Worm (Caenorhabditis elegans) whole organism, L4/young adult: ENCODE measurements around the gene T16A9.3.

Experiments
- W03F9.2 ChIP-seq: fragments of 150-350 bp; optimal IDR thresholded peaks from 2 replicates; lab custom pipeline; 2014; ENCODE audit warnings: missing biosample characterization, missing genetic modification characterization
- dao-5 ChIP-seq: sonication (generic microtip); optimal IDR thresholded peaks from 2 replicates; lab custom pipeline; 2016; ENCODE audit warnings: missing genotype, missing genetic modification characterization, moderate library complexity, missing compliant biosample characterization
- him-1 ChIP-seq: sonication (generic microtip); optimal IDR thresholded peaks from 2 replicates; lab custom pipeline; 2016; ENCODE audit warnings: missing genotype, missing genetic modification reagents, missing genetic modification characterization, missing compliant biosample characterization

DNA sequence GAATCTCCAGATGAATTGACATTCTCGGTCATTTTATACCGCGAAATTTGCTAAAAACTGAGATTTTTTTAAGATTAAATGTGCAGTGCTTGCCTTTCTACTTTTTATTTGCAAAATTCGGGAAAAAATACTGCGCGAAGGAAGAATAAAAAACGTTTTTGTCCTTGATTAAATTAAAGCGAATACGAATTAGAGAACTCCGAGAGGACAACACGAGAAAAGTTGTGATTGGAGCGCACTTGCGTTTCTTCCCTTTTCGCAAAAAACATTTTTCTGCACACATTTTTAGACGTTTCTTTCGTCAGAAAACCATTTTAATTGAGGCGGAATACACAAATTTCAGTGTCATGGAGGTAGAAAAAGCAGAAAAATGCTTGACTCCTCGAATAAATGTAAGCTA lies 19.9 kb upstream of the T16A9.3 start, which contains the start of the genes trm-1 and ints-2:
- TF ChIP-seq W03F9.2 (tag; lab: Kevin White, UChicago) = peak; percentile 60
- TF ChIP-seq dao-5 (tag; lab: Kevin White, UChicago) = no peak
- TF ChIP-seq him-1 (tag; lab: Kevin White, UChicago) = no peak
